Worm (Caenorhabditis elegans): ENCODE data around the gene cutl-16.

cutl-16 gene

ce11 chrII:6413788-6414187, 27.4 kb upstream of the cutl-16 start (continued):
- TF ChIP-seq ces-1 (GFP tag; optimal IDR thresholded peaks at IDR 0.05) = no peak
- TF ChIP-seq ceh-28 (tag; optimal IDR thresholded peaks at IDR 0.05) = no peak
- TF ChIP-seq ama-1 (optimal IDR thresholded peaks at IDR 0.05) = no peak
- TF ChIP-seq unc-62 (GFP tag; optimal IDR thresholded peaks at IDR 0.05 in 1 of 2) = peak; percentile 37 to 62
- no peak for TF ChIP-seq unc-62 (tag; optimal IDR thresholded peaks at IDR 0.05)
- TF ChIP-seq zip-2 (tag; optimal IDR thresholded peaks at IDR 0.05) = peak; percentile 22
- peak; percentile 87 for TF ChIP-seq php-3 (GFP tag; IDR thresholded peaks at IDR 0.05)
- TF ChIP-seq lin-38 (GFP tag; IDR thresholded peaks at IDR 0.05) = no peak
- TF ChIP-seq R02D3.7 (tag; optimal IDR thresholded peaks at IDR 0.05) = no peak
- peak; percentile 85 for TF ChIP-seq dmd-6 (GFP tag; IDR thresholded peaks at IDR 0.05)
- TF ChIP-seq ZK337.2 (GFP tag; IDR thresholded peaks at IDR 0.05) = no peak
- no peak for TF ChIP-seq mes-2 (tag; optimal IDR thresholded peaks at IDR 0.05; ENCODE audit: poor library complexity, severe bottlenecking)
- TF ChIP-seq ztf-11 (tag; optimal IDR thresholded peaks at IDR 0.05) = no peak
- TF ChIP-seq daf-12 (tag; optimal IDR thresholded peaks at IDR 0.05) = no peak
- no peak for TF ChIP-seq nhr-25 (tag; optimal IDR thresholded peaks at IDR 0.05; ENCODE audit: borderline replicate concordance, insufficient read depth)
- TF ChIP-seq zip-11 (GFP tag; IDR thresholded peaks at IDR 0.05) = no peak
- TF ChIP-seq hlh-11 (tag; optimal IDR thresholded peaks at IDR 0.05) = peak; percentile 86
- no peak for TF ChIP-seq tag-97 (GFP tag; IDR thresholded peaks at IDR 0.05)
- TF ChIP-seq duxl-1 (tag; optimal IDR thresholded peaks at IDR 0.05; ENCODE audit: poor library complexity) = no peak
- TF ChIP-seq lin-39 (tag; optimal IDR thresholded peaks at IDR 0.05) = no peak
- TF ChIP-seq zfp-3 (GFP tag; conservative IDR thresholded peaks at IDR 0.05) = no peak
- no peak for TF ChIP-seq Y5F2A.4 (GFP tag; optimal IDR thresholded peaks at IDR 0.05)
- peak; percentile 77 for TF ChIP-seq nhr-28 (tag; optimal IDR thresholded peaks at IDR 0.05)
- TF ChIP-seq mdl-1 (tag; optimal IDR thresholded peaks at IDR 0.05) = peak in 1 of 2 experiments; percentile 63
- no peak for TF ChIP-seq unc-130 (GFP tag; optimal IDR thresholded peaks at IDR 0.05)
- no peak for TF ChIP-seq daf-19 (GFP tag; conservative IDR thresholded peaks at IDR 0.05)
- TF ChIP-seq F10B5.3 (tag; optimal IDR thresholded peaks at IDR 0.05) = no peak
- no peak for TF ChIP-seq ceh-32 (tag; optimal IDR thresholded peaks at IDR 0.05; ENCODE audit: poor library complexity)
- no peak for TF ChIP-seq dpl-1 (GFP tag; optimal IDR thresholded peaks at IDR 0.05)
- peak; percentile 80 for TF ChIP-seq mxl-3 (GFP tag; optimal IDR thresholded peaks at IDR 0.05)
- TF ChIP-seq nhr-41 (GFP tag; IDR thresholded peaks at IDR 0.05) = 0 out of 2 replicates have a peak, but pooled peaks have one; percentile 28
- no peak for TF ChIP-seq mxl-2 (GFP tag; conservative IDR thresholded peaks at IDR 0.05)
- no peak for TF ChIP-seq F37D6.2 (tag; optimal IDR thresholded peaks at IDR 0.05)
- no peak for TF ChIP-seq hif-1 (tag; optimal IDR thresholded peaks at IDR 0.05)
- TF ChIP-seq D1046.2 (GFP tag; IDR thresholded peaks at IDR 0.05) = no peak
- no peak for TF ChIP-seq nhr-76 (tag; optimal IDR thresholded peaks at IDR 0.05)
- TF ChIP-seq zag-1 (tag; optimal IDR thresholded peaks at IDR 0.05) = no peak
- TF ChIP-seq F49E8.2 (tag; optimal IDR thresholded peaks at IDR 0.05; ENCODE audit: borderline replicate concordance) = no peak
- no peak for TF ChIP-seq lin-1 (GFP tag; IDR thresholded peaks at IDR 0.05)
- no peak for TF ChIP-seq Y48G9A.11 (GFP tag; IDR thresholded peaks at IDR 0.05)
- no peak for TF ChIP-seq ceh-44 (GFP tag; IDR thresholded peaks at IDR 0.05)
- TF ChIP-seq dmd-8 (GFP tag; IDR thresholded peaks at IDR 0.05) = no peak
- TF ChIP-seq snpc-1.2 (GFP tag; IDR thresholded peaks at IDR 0.05) = no peak
- TF ChIP-seq cey-2 (tag; optimal IDR thresholded peaks at IDR 0.05; ENCODE audit: borderline replicate concordance, insufficient read depth) = no peak
- TF ChIP-seq rbr-2 (tag; optimal IDR thresholded peaks at IDR 0.05) = no peak
- peak; percentile 32 for TF ChIP-seq nhr-6 (tag; optimal IDR thresholded peaks at IDR 0.05)
- no peak for TF ChIP-seq daf-8 (GFP tag; IDR thresholded peaks at IDR 0.05)
- TF ChIP-seq ctbp-1 (GFP tag; IDR thresholded peaks at IDR 0.05) = no peak
- TF ChIP-seq ztf-7 (tag; optimal IDR thresholded peaks at IDR 0.05) = no peak
- TF ChIP-seq lin-29 (GFP tag; IDR thresholded peaks at IDR 0.05) = no peak
- TF ChIP-seq egl-27 (tag; optimal IDR thresholded peaks at IDR 0.05) = no peak
- TF ChIP-seq set-16 (GFP tag; IDR thresholded peaks at IDR 0.05) = no peak

Data from whole organism, L4 larva.